Worm (Caenorhabditis elegans) whole organism, late embryonic: Measurements from ENCODE around the gene str-103.

ENCODE experiments used
- K02D7.2 ChIP-seq: sonication (generic microtip); optimal IDR thresholded peaks from 2 replicates; lab custom pipeline; 2017; ENCODE audit warnings: mild to moderate bottlenecking, missing genetic modification characterization, missing compliant biosample characterization
- K09A11.1 ChIP-seq: sonication (generic microtip); optimal IDR thresholded peaks from 2 replicates; lab custom pipeline; 2017; ENCODE audit warnings: antibody characterized with exemption, mild to moderate bottlenecking, missing genetic modification characterization, missing compliant biosample characterization; ENCODE audit not compliant: insufficient read depth
- T23F11.4 ChIP-seq: fragments of 200-800 bp; sonication (Bioruptor generic); optimal IDR thresholded peaks from 2 replicates; lab custom pipeline; 2018; ENCODE audit warnings: mild to moderate bottlenecking, missing genetic modification characterization, missing compliant biosample characterization
- Y22D7AL.16 ChIP-seq: sonication (generic microtip); optimal IDR thresholded peaks from 2 replicates; lab custom pipeline; 2016; ENCODE audit warnings: missing genetic modification characterization, missing compliant biosample characterization
- ahr-1 ChIP-seq: sonication (generic microtip); optimal IDR thresholded peaks from 2 replicates; lab custom pipeline; 2016; ENCODE audit warnings: missing genetic modification characterization, missing compliant biosample characterization
- ama-1 ChIP-seq: fragments of 150-350 bp; optimal IDR thresholded peaks from 2 replicates; lab custom pipeline; 2014
- ceh-14 ChIP-seq: sonication (generic microtip); optimal IDR thresholded peaks from 2 replicates; lab custom pipeline; 2016; ENCODE audit warnings: missing genotype, missing genetic modification characterization, missing compliant biosample characterization
- ceh-2 ChIP-seq: sonication (generic microtip); optimal IDR thresholded peaks from 2 replicates; lab custom pipeline; 2016; ENCODE audit warnings: missing genotype, missing genetic modification characterization, missing compliant biosample characterization
- ceh-31 ChIP-seq: sonication (generic microtip); optimal IDR thresholded peaks from 2 replicates; lab custom pipeline; 2016; ENCODE audit warnings: missing genetic modification characterization, missing compliant biosample characterization
- ceh-34 ChIP-seq: sonication (generic microtip); optimal IDR thresholded peaks from 2 replicates; lab custom pipeline; 2016; ENCODE audit warnings: mild to moderate bottlenecking, missing genetic modification characterization, missing compliant biosample characterization
- ceh-48 ChIP-seq: sonication (generic microtip); optimal IDR thresholded peaks from 2 replicates; lab custom pipeline; 2016; ENCODE audit warnings: missing genetic modification characterization, inconsistent platforms, missing compliant biosample characterization
- ceh-6 ChIP-seq: fragments of 200-800 bp; sonication (Bioruptor generic); optimal IDR thresholded peaks from 2 replicates; lab custom pipeline; 2018; ENCODE audit warnings: mild to moderate bottlenecking, missing genetic modification characterization, missing compliant biosample characterization
- ets-4 ChIP-seq: sonication (generic microtip); optimal IDR thresholded peaks from 2 replicates; lab custom pipeline; 2016; ENCODE audit warnings: missing genetic modification characterization, missing compliant biosample characterization
- eyg-1 ChIP-seq: sonication (generic microtip); optimal IDR thresholded peaks from 2 replicates; lab custom pipeline; 2016; ENCODE audit warnings: missing genotype, missing genetic modification characterization, missing compliant biosample characterization
- fkh-6 ChIP-seq: sonication (generic microtip); optimal IDR thresholded peaks from 2 replicates; lab custom pipeline; 2016; ENCODE audit warnings: missing genetic modification characterization, missing compliant biosample characterization
- gmeb-2 ChIP-seq: sonication (generic microtip); optimal IDR thresholded peaks from 2 replicates; lab custom pipeline; 2016; ENCODE audit warnings: missing genetic modification characterization, inconsistent platforms, missing compliant biosample characterization
- hlh-13 ChIP-seq: fragments of 200-800 bp; sonication (Bioruptor generic); optimal IDR thresholded peaks from 2 replicates; lab custom pipeline; 2018; ENCODE audit warnings: mild to moderate bottlenecking, missing genetic modification characterization, missing compliant biosample characterization
- hlh-30 ChIP-seq: sonication (generic microtip); optimal IDR thresholded peaks from 2 replicates; lab custom pipeline; 2017; ENCODE audit warnings: antibody characterized with exemption, missing genetic modification characterization, missing compliant biosample characterization; ENCODE audit not compliant: insufficient read depth
- lim-6 ChIP-seq: sonication (generic microtip); optimal IDR thresholded peaks from 2 replicates; lab custom pipeline; 2016; ENCODE audit warnings: missing genetic modification characterization, missing compliant biosample characterization
- mec-3 ChIP-seq: sonication (generic microtip); optimal IDR thresholded peaks from 2 replicates; lab custom pipeline; 2016; ENCODE audit warnings: borderline replicate concordance, missing genetic modification characterization, missing compliant biosample characterization
- nhr-232 ChIP-seq: sonication (generic microtip); optimal IDR thresholded peaks from 2 replicates; lab custom pipeline; 2016; ENCODE audit warnings: missing genetic modification characterization, missing compliant biosample characterization
- pag-3 ChIP-seq: sonication (generic microtip); optimal IDR thresholded peaks from 2 replicates; lab custom pipeline; 2016; ENCODE audit warnings: missing compliant biosample characterization, missing genetic modification characterization, borderline replicate concordance
- pat-9 ChIP-seq: fragments of 200-800 bp; sonication (Bioruptor generic); optimal IDR thresholded peaks from 2 replicates; lab custom pipeline; 2018; ENCODE audit warnings: mild to moderate bottlenecking, missing genetic modification characterization, moderate library complexity, missing compliant biosample characterization
- pax-1 ChIP-seq: fragments of 150-350 bp; optimal IDR thresholded peaks from 2 replicates; lab custom pipeline; 2014; ENCODE audit warnings: missing biosample characterization, missing genetic modification characterization
- pha-2 ChIP-seq: sonication (generic microtip); optimal IDR thresholded peaks from 2 replicates; lab custom pipeline; 2017; ENCODE audit warnings: mild to moderate bottlenecking, missing genetic modification characterization, missing compliant biosample characterization
- pha-4 ChIP-seq: fragments of 150-350 bp; optimal IDR thresholded peaks from 2 replicates; lab custom pipeline; 2018; ENCODE audit warnings: missing biosample characterization, missing genetic modification reagents, missing genetic modification characterization
- pqm-1 ChIP-seq: sonication (generic microtip); optimal IDR thresholded peaks from 2 replicates; lab custom pipeline; 2016; ENCODE audit warnings: missing genetic modification characterization, missing compliant biosample characterization
- ref-2 ChIP-seq: sonication (generic microtip); optimal IDR thresholded peaks from 2 replicates; lab custom pipeline; 2016; ENCODE audit warnings: missing genetic modification characterization, missing compliant biosample characterization
- sdc-2 ChIP-seq: sonication (generic microtip); optimal IDR thresholded peaks from 2 replicates; lab custom pipeline; 2016; ENCODE audit warnings: missing genotype, missing genetic modification characterization, missing compliant biosample characterization
- sox-2 ChIP-seq: fragments of 200-800 bp; sonication (Bioruptor generic); IDR thresholded peaks from 2 replicates; pipeline ENCODE4 v1.3.6; 2022; ENCODE audit warnings: missing genetic modification reagents, missing genetic modification characterization, missing compliant biosample characterization
- tbx-2 ChIP-seq: sonication (generic microtip); optimal IDR thresholded peaks from 2 replicates; lab custom pipeline; 2016; ENCODE audit warnings: missing genetic modification characterization, missing compliant biosample characterization
- unc-3 ChIP-seq, 2 experiments: fragments of 200-800 bp in 1 of 2; sonication (Bioruptor generic) in 1 of 2; sonication (generic microtip) in 1 of 2; conservative IDR thresholded peaks in 1 of 2; optimal IDR thresholded peaks in 1 of 2; 2 replicates each; pipeline versions ENCODE4 v1.3.6 to Lab custom; 2016 to 2022; ENCODE audit warnings: missing compliant biosample characterization in 2 of 2, missing genetic modification characterization in 2 of 2, missing genetic modification reagents in 1 of 2
- unc-86 ChIP-seq: sonication (generic microtip); optimal IDR thresholded peaks from 2 replicates; lab custom pipeline; 2016; ENCODE audit warnings: missing genetic modification characterization, missing compliant biosample characterization
- ztf-16 ChIP-seq: sonication (generic microtip); optimal IDR thresholded peaks from 2 replicates; lab custom pipeline; 2017; ENCODE audit warnings: missing genetic modification characterization, missing compliant biosample characterization

The str-103 gene

ce11 chrV:16162124-16162735 is 43.7 kb upstream of the str-103 start, which contains the start of the genes str-109 and F10A3.11:
Gene str-109, minus strand, starts transcription at chrV:16162224.
Gene F10A3.11, plus strand, starts transcription at chrV:16162685.
- TF ChIP-seq pha-2 (tag; lab: Kevin White, UChicago) (no peak), ztf-16 (tag; lab: Kevin White, UChicago) (no peak), pha-4 (tag; lab: Kevin White, UChicago) (no peak), ceh-6 (GFP tag; lab: Kevin White, UChicago) (no peak)

ce11 chrV:16160087-16160486 is 41.6 kb upstream of the str-103 start:
- TF ChIP-seq unc-86 (no peak), hlh-13 (GFP tag; lab: Kevin White, UChicago) (no peak), eyg-1 (tag; lab: Kevin White, UChicago) (no peak), pag-3 (no peak), pat-9 (tag; lab: Kevin White, UChicago) (no peak), T23F11.4 (GFP tag; lab: Kevin White, UChicago) (no peak), ceh-2 (no peak)

ce11 chrV:16159594-16159993 is 41.1 kb upstream of the str-103 start, which contains the start of gene F10A3.17:
Gene F10A3.17, minus strand, starts transcription at chrV:16159694.
- TF ChIP-seq tbx-2 (tag; lab: Kevin White, UChicago), result no peak
- no peak for TF ChIP-seq K02D7.2 (tag; lab: Kevin White, UChicago)
- no peak for TF ChIP-seq fkh-6 (tag; lab: Kevin White, UChicago)
- TF ChIP-seq ets-4 (tag; lab: Kevin White, UChicago), result no peak
- TF ChIP-seq ahr-1, result no peak
- no peak for TF ChIP-seq sox-2 (GFP tag; lab: Robert Waterston, UW)
- no peak for TF ChIP-seq hlh-30
- no peak for TF ChIP-seq K09A11.1 (tag; lab: Kevin White, UChicago)
- TF ChIP-seq pat-9 (tag; lab: Kevin White, UChicago), result no peak
- no peak for TF ChIP-seq mec-3 (tag; lab: Kevin White, UChicago)
- no peak for TF ChIP-seq unc-3 (GFP tag; conservative IDR thresholded peaks at IDR 0.05; lab: Robert Waterston, UW)
- TF ChIP-seq unc-3 (tag; optimal IDR thresholded peaks at IDR 0.05; lab: Kevin White, UChicago), result no peak
- no peak for TF ChIP-seq ceh-48

ce11 chrV:16158391-16158790 is 39.9 kb upstream of the str-103 start, which contains the start of gene str-99:
Gene str-99, minus strand, starts transcription at chrV:16158491.
- TF ChIP-seq ceh-31, result no peak
- no peak for TF ChIP-seq fkh-6 (tag; lab: Kevin White, UChicago)
- TF ChIP-seq sox-2 (GFP tag; lab: Robert Waterston, UW), result no peak
- no peak for TF ChIP-seq mec-3 (tag; lab: Kevin White, UChicago)
- no peak for TF ChIP-seq eyg-1 (tag; lab: Kevin White, UChicago)
- no peak for TF ChIP-seq ceh-14 (tag; lab: Kevin White, UChicago)
- no peak for TF ChIP-seq ref-2
- TF ChIP-seq sdc-2 (tag; lab: Kevin White, UChicago), result no peak
- no peak for TF ChIP-seq pax-1 (tag; lab: Kevin White, UChicago)
- no peak for TF ChIP-seq Y22D7AL.16
- TF ChIP-seq ama-1 (lab: Kevin White, UChicago), result no peak
- TF ChIP-seq gmeb-2, result no peak
- no peak for TF ChIP-seq pha-4 (tag; lab: Kevin White, UChicago)
- no peak for TF ChIP-seq lim-6
- no peak for TF ChIP-seq ets-4 (tag; lab: Kevin White, UChicago)
- TF ChIP-seq nhr-232 (tag; lab: Kevin White, UChicago), result no peak
- no peak for TF ChIP-seq pqm-1 (tag; lab: Kevin White, UChicago)
- no peak for TF ChIP-seq ceh-48
- no peak for TF ChIP-seq ceh-34 (tag; lab: Kevin White, UChicago)
- no peak for TF ChIP-seq pat-9 (tag; lab: Kevin White, UChicago)
